Fruit fly (Drosophila melanogaster) whole organism, embryonic: Measurements from ENCODE around the gene CG43367.

Source experiments
- Atf3 ChIP-seq: fragments of 200-800 bp; sonication (Bioruptor generic); optimal IDR thresholded peaks from 3 replicates; lab custom pipeline; 2016; ENCODE audit warnings: missing biosample characterization, missing genetic modification characterization
- B-H1 ChIP-seq: fragments of 200-800 bp; sonication (Bioruptor generic); IDR thresholded peaks from 3 replicates; pipeline ENCODE4 v1.3.6; 2022; ENCODE audit warnings: missing biosample characterization, missing genetic modification characterization
- CG12236 ChIP-seq: fragments of 200-800 bp; sonication (Bioruptor generic); optimal IDR thresholded peaks from 2 replicates; lab custom pipeline; 2016; ENCODE audit warnings: missing biosample characterization, missing genetic modification characterization
- CG13624 ChIP-seq: fragments of 200-800 bp; sonication (Bioruptor generic); optimal IDR thresholded peaks from 2 replicates; lab custom pipeline; 2016; ENCODE audit warnings: missing biosample characterization, missing genetic modification characterization
- CG14441 ChIP-seq: fragments of 200-800 bp; sonication (Bioruptor generic); IDR thresholded peaks from 2 replicates; pipeline ENCODE4 v1.3.6; 2022; ENCODE audit warnings: missing biosample characterization, missing genetic modification characterization
- CG15269 ChIP-seq: fragments of 200-800 bp; sonication (Bioruptor generic); optimal IDR thresholded peaks from 2 replicates; lab custom pipeline; 2018; ENCODE audit warnings: missing biosample characterization, mild to moderate bottlenecking, missing genetic modification characterization, moderate library complexity
- CG1529 ChIP-seq: fragments of 200-800 bp; sonication (Bioruptor generic); optimal IDR thresholded peaks from 3 replicates; lab custom pipeline; 2018; ENCODE audit warnings: missing biosample characterization, missing genetic modification characterization
- CG15479 ChIP-seq: fragments of 200-800 bp; sonication (Bioruptor generic); optimal IDR thresholded peaks from 3 replicates; lab custom pipeline; 2019; ENCODE audit warnings: missing biosample characterization, mild to moderate bottlenecking, missing genetic modification characterization, moderate library complexity
- CG17359 ChIP-seq: fragments of 200-800 bp; sonication (Bioruptor generic); optimal IDR thresholded peaks from 3 replicates; lab custom pipeline; 2018; ENCODE audit warnings: missing biosample characterization, mild to moderate bottlenecking, missing genetic modification characterization, moderate library complexity
- CG17612 ChIP-seq: fragments of 200-800 bp; sonication (Bioruptor generic); IDR thresholded peaks from 2 replicates; pipeline ENCODE4 v1.3.6; 2022; ENCODE audit warnings: missing biosample characterization, missing genetic modification characterization
- CG18011 ChIP-seq: fragments of 200-800 bp; sonication (Bioruptor generic); optimal IDR thresholded peaks from 2 replicates; lab custom pipeline; 2017; ENCODE audit warnings: missing biosample characterization, missing genetic modification characterization, mild to moderate bottlenecking, moderate library complexity, missing genotype
- CG2116 ChIP-seq: fragments of 200-800 bp; sonication (Bioruptor generic); optimal IDR thresholded peaks from 3 replicates; lab custom pipeline; 2018; ENCODE audit warnings: missing biosample characterization, mild to moderate bottlenecking, missing genetic modification characterization
- CG2199 ChIP-seq: fragments of 200-800 bp; sonication (Bioruptor generic); IDR thresholded peaks from 3 replicates; pipeline ENCODE4 v1.3.6; 2022; ENCODE audit warnings: missing biosample characterization, missing genetic modification characterization
- CG2875 ChIP-seq: fragments of 200-800 bp; sonication (Bioruptor generic); optimal IDR thresholded peaks from 2 replicates; lab custom pipeline; 2017; ENCODE audit warnings: missing biosample characterization, mild to moderate bottlenecking, missing genetic modification characterization, missing genetic modification reagents
- CG34376 ChIP-seq: fragments of 200-800 bp; sonication (Bioruptor generic); optimal IDR thresholded peaks from 2 replicates; lab custom pipeline; 2018; ENCODE audit warnings: missing biosample characterization, mild to moderate bottlenecking, missing genetic modification characterization
- CG4282 ChIP-seq: fragments of 200-800 bp; sonication (Bioruptor generic); optimal IDR thresholded peaks from 2 replicates; lab custom pipeline; 2016; ENCODE audit warnings: missing biosample characterization, missing genetic modification characterization
- CG7786 ChIP-seq: fragments of 200-800 bp; sonication (Bioruptor generic); optimal IDR thresholded peaks from 2 replicates; lab custom pipeline; 2016; ENCODE audit warnings: missing biosample characterization, missing genetic modification characterization
- CG8388 ChIP-seq: fragments of 200-800 bp; sonication (Bioruptor generic); optimal IDR thresholded peaks from 2 replicates; lab custom pipeline; 2019; ENCODE audit warnings: missing biosample characterization, mild to moderate bottlenecking, missing genetic modification characterization, moderate library complexity
- Elba2 ChIP-seq: fragments of 200-800 bp; sonication (Bioruptor generic); optimal IDR thresholded peaks from 3 replicates; lab custom pipeline; 2016; ENCODE audit warnings: missing biosample characterization, missing genetic modification characterization
- H2.0 ChIP-seq: fragments of 200-800 bp; sonication (Bioruptor generic); IDR thresholded peaks from 2 replicates; pipeline ENCODE4 v1.3.6; 2022; ENCODE audit warnings: missing biosample characterization, missing genetic modification characterization
- HHEX ChIP-seq: fragments of 200-800 bp; sonication (Bioruptor generic); optimal IDR thresholded peaks from 3 replicates; lab custom pipeline; 2017; ENCODE audit warnings: missing biosample characterization, mild to moderate bottlenecking, missing genetic modification characterization, missing genetic modification reagents
- HLH3B ChIP-seq: fragments of 200-800 bp; sonication (Bioruptor generic); IDR thresholded peaks from 2 replicates; pipeline ENCODE4 v1.3.6; 2022; ENCODE audit warnings: missing biosample characterization, missing genetic modification characterization
- HmgD ChIP-seq: fragments of 200-800 bp; sonication (Bioruptor generic); optimal IDR thresholded peaks from 3 replicates; lab custom pipeline; 2016; ENCODE audit warnings: missing biosample characterization, missing genetic modification characterization
- Hmx ChIP-seq: fragments of 200-800 bp; sonication (Bioruptor generic); optimal IDR thresholded peaks from 2 replicates; lab custom pipeline; 2016; ENCODE audit warnings: missing biosample characterization, missing genetic modification characterization
- MBD-R2 ChIP-seq: fragments of 200-800 bp; sonication (Bioruptor generic); IDR thresholded peaks from 2 replicates; pipeline ENCODE4 v1.3.6; 2022; ENCODE audit warnings: missing biosample characterization, missing genetic modification characterization
- Max ChIP-seq: fragments of 200-800 bp; sonication (Bioruptor generic); optimal IDR thresholded peaks from 2 replicates; lab custom pipeline; 2016; ENCODE audit warnings: missing biosample characterization, mild to moderate bottlenecking, missing genetic modification characterization
- Oaz ChIP-seq: fragments of 200-800 bp; sonication (Bioruptor generic); IDR thresholded peaks from 2 replicates; pipeline ENCODE4 v1.3.6; 2022; ENCODE audit warnings: missing biosample characterization, missing genetic modification characterization
- Ravus ChIP-seq: fragments of 200-800 bp; sonication (Bioruptor generic); IDR thresholded peaks from 2 replicates; pipeline ENCODE4 v1.3.6; 2022; ENCODE audit warnings: missing biosample characterization, missing genetic modification characterization
- abd-A ChIP-seq: fragments of 200-800 bp; sonication (Bioruptor generic); optimal IDR thresholded peaks from 3 replicates; lab custom pipeline; 2019; ENCODE audit warnings: missing biosample characterization, mild to moderate bottlenecking, missing genetic modification characterization, moderate library complexity
- al ChIP-seq: fragments of 200-800 bp; sonication (Bioruptor generic); IDR thresholded peaks from 2 replicates; pipeline ENCODE4 v1.3.6; 2022; ENCODE audit warnings: missing biosample characterization, missing genetic modification characterization
- ara ChIP-seq: fragments of 200-800 bp; sonication (Bioruptor generic); IDR thresholded peaks from 2 replicates; pipeline ENCODE4 v1.3.6; 2022; ENCODE audit warnings: missing biosample characterization, missing genetic modification characterization
- bcd ChIP-seq: fragments of 200-800 bp; sonication (Bioruptor generic); optimal IDR thresholded peaks from 2 replicates; lab custom pipeline; 2017; ENCODE audit warnings: missing biosample characterization, mild to moderate bottlenecking, missing genetic modification characterization
- btn ChIP-seq: fragments of 200-800 bp; sonication (Bioruptor generic); optimal IDR thresholded peaks from 2 replicates; lab custom pipeline; 2016; ENCODE audit warnings: missing biosample characterization, missing genetic modification characterization
- cg ChIP-seq: fragments of 200-800 bp; sonication (Bioruptor generic); optimal IDR thresholded peaks from 3 replicates; lab custom pipeline; 2019; ENCODE audit warnings: missing biosample characterization, mild to moderate bottlenecking, missing genetic modification characterization, moderate library complexity
- chinmo ChIP-seq: fragments of 200-800 bp; sonication (Bioruptor generic); IDR thresholded peaks from 4 replicates; pipeline ENCODE4 v1.3.6; 2022; ENCODE audit warnings: missing biosample characterization, missing genetic modification characterization; ENCODE audit not compliant: partially characterized antibody
- chm ChIP-seq: fragments of 200-800 bp; sonication (Bioruptor generic); IDR thresholded peaks from 2 replicates; pipeline ENCODE4 v1.3.6; 2022; ENCODE audit warnings: missing biosample characterization, missing genetic modification characterization
- ci ChIP-seq: fragments of 200-800 bp; sonication (Bioruptor generic); IDR thresholded peaks from 3 replicates; pipeline ENCODE4 v1.3.6; 2022; ENCODE audit warnings: missing biosample characterization, missing genetic modification characterization
- corto ChIP-seq: fragments of 200-800 bp; sonication (Bioruptor generic); optimal IDR thresholded peaks from 2 replicates; lab custom pipeline; 2016; ENCODE audit warnings: missing biosample characterization, mild to moderate bottlenecking, missing genetic modification characterization, moderate library complexity
- crol ChIP-seq: fragments of 200-800 bp; sonication (Bioruptor generic); IDR thresholded peaks from 2 replicates; pipeline ENCODE4 v1.3.6; 2022; ENCODE audit warnings: missing biosample characterization, missing genetic modification characterization
- gem ChIP-seq: fragments of 200-800 bp; sonication (Bioruptor generic); optimal IDR thresholded peaks from 2 replicates; lab custom pipeline; 2019; ENCODE audit warnings: missing biosample characterization, mild to moderate bottlenecking, missing genetic modification characterization, moderate library complexity
- grn ChIP-seq: fragments of 200-800 bp; sonication (Bioruptor generic); optimal IDR thresholded peaks from 3 replicates; lab custom pipeline; 2017; ENCODE audit warnings: missing biosample characterization, missing genetic modification characterization
- phol ChIP-seq: fragments of 200-800 bp; sonication (Bioruptor generic); optimal IDR thresholded peaks from 3 replicates; lab custom pipeline; 2018; ENCODE audit warnings: missing biosample characterization, mild to moderate bottlenecking, missing genetic modification characterization, moderate library complexity
- sens ChIP-seq: fragments of 200-800 bp; sonication (Bioruptor generic); peaks from one replicate; lab custom pipeline; 2016; ENCODE audit warnings: missing biosample characterization, missing genetic modification characterization
- sob ChIP-seq: fragments of 200-800 bp; sonication (Bioruptor generic); IDR thresholded peaks from 2 replicates; pipeline ENCODE4 v1.3.6; 2022; ENCODE audit warnings: missing biosample characterization, missing genetic modification characterization
- stc ChIP-seq: fragments of 200-800 bp; sonication (Bioruptor generic); IDR thresholded peaks from 2 replicates; pipeline ENCODE4 v1.3.6; 2022; ENCODE audit warnings: missing biosample characterization, missing genetic modification characterization
- sug ChIP-seq: fragments of 200-800 bp; optimal IDR thresholded peaks from 2 replicates; lab custom pipeline; 2019; ENCODE audit warnings: missing biosample characterization, mild to moderate bottlenecking, missing genetic modification characterization, moderate library complexity
- tin ChIP-seq: fragments of 200-800 bp; sonication (Bioruptor generic); optimal IDR thresholded peaks from 3 replicates; lab custom pipeline; 2016; ENCODE audit warnings: missing biosample characterization, missing genetic modification characterization
- twi ChIP-seq: fragments of 200-800 bp; optimal IDR thresholded peaks from 2 replicates; lab custom pipeline; 2019; ENCODE audit warnings: missing biosample characterization, mild to moderate bottlenecking, missing genetic modification characterization, moderate library complexity
- zfh1 ChIP-seq: fragments of 200-800 bp; sonication (Bioruptor generic); IDR thresholded peaks from 3 replicates; pipeline ENCODE4 v1.3.6; 2022; ENCODE audit warnings: missing biosample characterization, missing genetic modification characterization

CG43367 gene

DNA sequence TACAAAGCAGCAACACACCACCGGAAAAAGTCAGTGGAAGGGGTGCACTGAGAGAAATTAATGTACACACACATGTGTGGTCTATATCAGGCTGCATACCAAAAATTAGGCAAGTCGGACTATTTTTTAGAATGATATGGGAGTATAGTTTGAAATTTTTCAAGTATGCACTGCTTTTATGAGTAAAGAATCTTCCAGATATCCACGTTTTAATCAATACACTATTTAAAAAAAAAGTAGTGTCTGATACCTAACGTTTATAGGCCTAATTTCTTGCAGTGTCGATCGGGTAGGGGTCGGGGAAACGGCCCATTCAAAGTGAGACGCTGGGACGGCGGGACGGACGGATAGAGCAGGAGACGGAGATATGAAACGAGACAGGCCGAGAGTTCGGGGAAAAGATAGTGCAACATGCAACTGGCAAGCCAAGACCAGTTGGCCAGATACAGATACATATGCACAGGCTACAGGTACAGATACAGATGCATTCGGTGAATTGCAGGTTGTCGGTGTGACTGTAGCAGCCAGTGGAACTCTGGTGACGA, 36.6 kb downstream of the CG43367 start (continued):
- TF ChIP-seq bcd (GFP tag; lab: Kevin White, UChicago) (peak; percentile 92), Hmx (GFP tag; lab: Kevin White, UChicago) (peak; percentile 70), al (GFP tag; lab: Robert Waterston, UW) (0 out of 2 replicates have a peak, but pooled peaks have one; percentile 15), CG12236 (peak; percentile 93), CG17359 (tag; lab: Kevin White, UChicago) (peak; percentile 94), CG2875 (GFP tag; lab: Kevin White, UChicago) (peak; percentile 92), Ravus (GFP tag; lab: Robert Waterston, UW) (peak; percentile 46), tin (GFP tag; lab: Kevin White, UChicago) (peak; percentile 94), HHEX (GFP tag; lab: Kevin White, UChicago) (peak; percentile 86), phol (tag; lab: Kevin White, UChicago) (peak; percentile 97), chm (peak; percentile 81), CG13624 (peak; percentile 76), Atf3 (GFP tag; lab: Kevin White, UChicago) (peak; percentile 94), CG8388 (GFP tag; lab: Kevin White, UChicago) (peak; percentile 95), CG7786 (GFP tag; lab: Kevin White, UChicago) (peak; percentile 91), B-H1 (GFP tag; lab: Robert Waterston, UW) (peak; percentile 69)

DNA sequence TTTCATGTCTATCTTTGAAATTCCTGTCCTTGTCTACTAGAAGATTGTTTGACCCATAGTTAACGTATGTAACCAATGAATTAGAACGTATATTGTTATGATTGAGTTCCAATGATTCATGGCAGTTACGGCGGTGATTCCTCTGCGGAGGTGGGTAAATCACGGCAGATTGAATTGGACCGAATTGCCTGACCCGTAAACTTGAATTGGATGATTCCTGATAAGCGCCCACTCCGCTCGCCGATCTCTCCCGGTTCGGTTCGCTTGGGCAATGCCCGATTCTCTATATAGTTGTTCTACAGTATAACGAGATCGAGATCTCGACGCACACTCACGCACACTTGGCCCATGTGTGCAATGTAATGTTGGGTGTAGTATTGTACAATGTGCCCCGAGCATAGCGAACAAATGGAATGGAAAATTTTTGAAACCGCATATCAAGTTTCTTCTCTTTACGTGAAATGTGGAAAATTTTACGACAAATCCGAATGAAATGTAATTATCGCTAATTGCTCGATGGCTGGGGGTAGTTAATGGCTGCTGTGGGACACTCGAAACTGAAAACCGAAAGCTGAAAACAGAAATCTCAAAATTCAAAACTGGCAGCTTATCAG, 37.7 kb downstream of the CG43367 start:
- TF ChIP-seq Elba2 (GFP tag; lab: Kevin White, UChicago) (no peak), chinmo (GFP tag; lab: Robert Waterston, UW) (0 out of 4 replicates have a peak, but pooled peaks have one; percentile 15), CG14441 (GFP tag; lab: Robert Waterston, UW) (0 out of 2 replicates have a peak, but pooled peaks have one; percentile 5), HLH3B (GFP tag; lab: Robert Waterston, UW) (0 out of 2 replicates have a peak, but pooled peaks have one; percentile 8), crol (GFP tag; lab: Robert Waterston, UW) (peak; percentile 21; the same call in 1 of the 2 replicates), CG2199 (GFP tag; lab: Robert Waterston, UW) (peak; percentile 51; the same call in 1 of the 3 replicates), ara (GFP tag; lab: Robert Waterston, UW) (0 out of 2 replicates have a peak, but pooled peaks have one; percentile 5), grn (peak; percentile 15), CG34376 (GFP tag; lab: Kevin White, UChicago) (peak; percentile 86), sens (GFP tag; lab: Kevin White, UChicago) (peak; percentile 17), zfh1 (no peak), cg (peak; percentile 36), abd-A (tag; lab: Kevin White, UChicago) (peak; percentile 8), sug (tag; lab: Kevin White, UChicago) (peak; percentile 86), twi (tag; lab: Kevin White, UChicago) (peak; percentile 71), ci (GFP tag; lab: Robert Waterston, UW) (0 out of 3 replicates have a peak, but pooled peaks have one; percentile 21), corto (no peak), sob (GFP tag; lab: Robert Waterston, UW) (no peak)

DNA sequence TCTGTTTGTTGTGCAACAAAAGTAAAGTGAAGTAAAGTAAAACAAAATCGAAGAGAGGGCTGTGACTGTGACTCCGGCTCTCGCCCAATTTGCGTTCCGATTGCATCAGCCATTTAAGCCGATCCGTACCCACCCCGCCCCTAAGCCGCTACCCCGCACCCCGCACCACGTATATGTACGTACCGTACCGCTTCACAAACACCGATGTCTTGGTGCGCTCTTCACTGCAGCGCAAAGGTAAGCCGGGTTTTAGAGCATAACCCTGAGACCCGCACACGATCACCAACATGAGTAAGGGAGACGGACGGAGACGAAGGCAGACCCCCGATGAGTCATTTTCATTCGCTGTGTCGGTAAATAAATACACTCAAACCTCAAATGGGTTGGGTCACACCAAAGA, 38.4 kb downstream of the CG43367 start:
- TF ChIP-seq H2.0 (GFP tag; lab: Robert Waterston, UW) (no peak), gem (tag; lab: Kevin White, UChicago) (no peak), Oaz (GFP tag; lab: Robert Waterston, UW) (no peak), CG2116 (GFP tag; lab: Kevin White, UChicago) (no peak), HmgD (no peak), MBD-R2 (GFP tag; lab: Robert Waterston, UW) (no peak), CG15479 (GFP tag; lab: Kevin White, UChicago) (peak; percentile 64), Max (no peak), btn (GFP tag; lab: Kevin White, UChicago) (no peak), stc (no peak), CG17612 (no peak), CG18011 (GFP tag; lab: Kevin White, UChicago) (no peak), CG1529 (GFP tag; lab: Kevin White, UChicago) (no peak), CG15269 (tag; lab: Kevin White, UChicago) (no peak), CG4282 (GFP tag; lab: Kevin White, UChicago) (no peak)
